Fruit fly (Drosophila melanogaster) whole organism, prepupa: ENCODE measurements around the gene Alg12.

Experiments
- CG11902 ChIP-seq: fragments of 200-800 bp; sonication (Bioruptor generic); optimal IDR thresholded peaks from 3 replicates; lab custom pipeline; 2016; ENCODE audit warnings: missing biosample characterization, missing genetic modification characterization
- CG15336 ChIP-seq: fragments of 200-800 bp; sonication (Bioruptor generic); IDR thresholded peaks from 2 replicates; pipeline ENCODE4 v1.3.6; 2022; ENCODE audit warnings: missing biosample characterization, missing genetic modification characterization
- Gug ChIP-seq: fragments of 200-800 bp; sonication (Bioruptor generic); IDR thresholded peaks from 2 replicates; pipeline ENCODE4 v1.3.6; 2022; ENCODE audit warnings: missing biosample characterization, missing genetic modification characterization
- cyc ChIP-seq: fragments of 200-800 bp; sonication (Bioruptor generic); optimal IDR thresholded peaks from 3 replicates; lab custom pipeline; 2016; ENCODE audit warnings: missing biosample characterization, missing genetic modification characterization
- spab ChIP-seq: fragments of 200-800 bp; sonication (Bioruptor generic); optimal IDR thresholded peaks from 2 replicates; lab custom pipeline; 2017; ENCODE audit warnings: missing biosample characterization, mild to moderate bottlenecking, missing genetic modification characterization, missing genetic modification reagents

DNA sequence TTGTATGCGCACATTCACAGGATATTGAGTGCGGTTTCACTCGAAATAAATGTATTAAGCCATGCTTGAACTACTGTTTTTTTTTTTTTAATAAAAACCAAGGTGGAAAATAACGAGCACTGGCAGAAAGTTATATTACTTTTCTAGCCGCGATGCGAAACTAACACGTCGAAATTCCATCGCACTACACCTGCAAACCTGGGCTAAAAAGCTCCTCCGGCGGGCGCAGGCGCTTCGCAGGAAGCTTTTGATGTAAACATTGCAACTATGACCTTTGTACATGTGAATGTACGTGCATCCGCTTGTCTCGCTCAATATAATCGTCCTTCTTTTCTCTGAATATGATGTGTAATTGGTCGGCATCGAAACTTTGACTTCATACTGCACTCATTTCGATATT, 16.5 kb upstream of the Alg12 start, which contains the start of gene side-VII:
- TF ChIP-seq Gug (GFP tag; lab: Robert Waterston, UW) (no peak), cyc (GFP tag; lab: Kevin White, UChicago) (no peak), CG15336 (GFP tag; lab: Robert Waterston, UW) (no peak), CG11902 (GFP tag; lab: Kevin White, UChicago) (no peak), spab (GFP tag; lab: Kevin White, UChicago) (no peak)
